Worm (Caenorhabditis elegans): ENCODE data around the gene taf-11.3.

DNA sequence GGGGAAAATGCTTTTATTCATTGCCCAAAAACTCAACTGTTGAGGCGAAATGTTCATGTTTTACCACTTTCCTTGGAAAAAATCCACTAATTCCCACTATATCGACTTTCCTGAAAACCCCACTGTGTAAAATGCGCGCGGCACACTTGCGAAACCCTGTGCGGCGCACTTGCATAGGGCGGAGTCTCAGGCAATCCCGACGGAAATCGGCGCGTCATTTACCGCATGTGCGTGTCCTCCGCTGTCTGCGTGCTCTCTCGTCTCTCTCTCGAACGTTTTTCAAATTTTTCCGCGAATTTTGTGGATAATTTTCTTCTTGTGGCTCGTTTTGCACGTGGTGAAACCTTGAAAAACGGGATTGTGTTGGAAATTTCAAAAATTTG is 43.9 kb downstream of the taf-11.3 start, which contains the start of gene atx-2:
- TF ChIP-seq fkh-10 (GFP tag; optimal IDR thresholded peaks at IDR 0.05), result peak; percentile 76
- peak in 1 of 2 experiments; percentile 73 for TF ChIP-seq ztf-11 (tag; optimal IDR thresholded peaks at IDR 0.05)
- TF ChIP-seq elt-3 (tag; optimal IDR thresholded peaks at IDR 0.05), result peak in 1 of 6 experiments; percentile 47
- TF ChIP-seq nhr-12 (tag; optimal IDR thresholded peaks at IDR 0.05), result no peak
- TF ChIP-seq hlh-4 (tag; optimal IDR thresholded peaks at IDR 0.05), result no peak
- TF ChIP-seq unc-62 (GFP tag; optimal IDR thresholded peaks at IDR 0.05), result no peak
- TF ChIP-seq aly-2 (tag; optimal IDR thresholded peaks at IDR 0.05), result no peak
- peak; percentile 39 for TF ChIP-seq irx-1 (tag; optimal IDR thresholded peaks at IDR 0.05)
- TF ChIP-seq tlp-1 (tag; optimal IDR thresholded peaks at IDR 0.05), result no peak
